Worm (Caenorhabditis elegans): ENCODE measurements around the gene F39F10.4.

Gene F39F10.4

ce11 chrX:16928087-16928486, 24.6 kb upstream of the F39F10.4 start (continued):
- TF ChIP-seq pha-4 (GFP tag; IDR thresholded peaks at IDR 0.05): peak; percentile 53; the same call in 1 of the 2 replicates
- TF ChIP-seq pha-4 (tag; optimal IDR thresholded peaks at IDR 0.05): no peak
- TF ChIP-seq ctbp-1 (GFP tag; IDR thresholded peaks at IDR 0.05): peak; percentile 68; the same call in 1 of the 2 replicates
- no peak for TF ChIP-seq nhr-41 (GFP tag; IDR thresholded peaks at IDR 0.05)
- TF ChIP-seq F44E2.7 (GFP tag; IDR thresholded peaks at IDR 0.05): 0 out of 2 replicates have a peak, but pooled peaks have one; percentile 53
- no peak for TF ChIP-seq daf-12 (tag; optimal IDR thresholded peaks at IDR 0.05)
- TF ChIP-seq hmg-1.1 (GFP tag; IDR thresholded peaks at IDR 0.05): peak; percentile 71
- TF ChIP-seq nhr-76 (tag; optimal IDR thresholded peaks at IDR 0.05): no peak
- TF ChIP-seq nhr-48 (tag; optimal IDR thresholded peaks at IDR 0.05): peak; percentile 9
- TF ChIP-seq aly-2 (tag; optimal IDR thresholded peaks at IDR 0.05): no peak
- no peak for TF ChIP-seq spr-1 (tag; optimal IDR thresholded peaks at IDR 0.05)
- TF ChIP-seq dmd-9 (GFP tag; IDR thresholded peaks at IDR 0.05): peak; percentile 30; the same call in 1 of the 2 replicates
- no peak for TF ChIP-seq nhr-11 (tag; optimal IDR thresholded peaks at IDR 0.05)
- TF ChIP-seq rbr-2 (tag; optimal IDR thresholded peaks at IDR 0.05): peak; percentile 69
- TF ChIP-seq ztf-11 (tag; optimal IDR thresholded peaks at IDR 0.05): no peak
- no peak; the same call in 1 of the 2 replicates for TF ChIP-seq arid-1 (GFP tag; conservative IDR thresholded peaks at IDR 0.05)
- TF ChIP-seq ceh-20 (GFP tag; IDR thresholded peaks at IDR 0.05): peak; percentile 67; the same call in 1 of the 2 replicates
- TF ChIP-seq ceh-44 (GFP tag; IDR thresholded peaks at IDR 0.05): 0 out of 2 replicates have a peak, but pooled peaks have one; percentile 68
- 0 out of 2 replicates have a peak, but pooled peaks have one; percentile 14 for TF ChIP-seq zfp-3 (GFP tag; conservative IDR thresholded peaks at IDR 0.05)
- TF ChIP-seq nhr-42 (GFP tag; IDR thresholded peaks at IDR 0.05): no peak
- no peak for TF ChIP-seq lir-3 (tag; optimal IDR thresholded peaks at IDR 0.05)
- TF ChIP-seq Y48G9A.11 (GFP tag; IDR thresholded peaks at IDR 0.05): peak; percentile 68; the same call in 1 of the 2 replicates
- no peak for TF ChIP-seq R02D3.7 (tag; optimal IDR thresholded peaks at IDR 0.05)
- no peak for TF ChIP-seq dve-1 (tag; optimal IDR thresholded peaks at IDR 0.05; ENCODE audit: insufficient read depth)
- TF ChIP-seq hif-1 (tag; optimal IDR thresholded peaks at IDR 0.05): no peak
- TF ChIP-seq fos-1 (tag; optimal IDR thresholded peaks at IDR 0.05): no peak
- TF ChIP-seq sdz-12 (GFP tag; optimal IDR thresholded peaks at IDR 0.05): no peak
- no peak for TF ChIP-seq nhr-111 (GFP tag; optimal IDR thresholded peaks at IDR 0.05)
- TF ChIP-seq zip-11 (GFP tag; IDR thresholded peaks at IDR 0.05): 0 out of 2 replicates have a peak, but pooled peaks have one; percentile 24
- TF ChIP-seq unc-62 (GFP tag; optimal IDR thresholded peaks at IDR 0.05 in 1 of 2): peak in 1 of 2 experiments; percentile 81
- no peak for TF ChIP-seq unc-62 (tag; optimal IDR thresholded peaks at IDR 0.05)
- peak; percentile 83 for TF ChIP-seq lim-7 (GFP tag; IDR thresholded peaks at IDR 0.05)
- no peak for TF ChIP-seq daf-19 (GFP tag; conservative IDR thresholded peaks at IDR 0.05)
- peak; percentile 1 for TF ChIP-seq spr-3 (GFP tag; optimal IDR thresholded peaks at IDR 0.05)
- no peak for TF ChIP-seq tag-97 (GFP tag; IDR thresholded peaks at IDR 0.05)
- TF ChIP-seq ces-1 (GFP tag; optimal IDR thresholded peaks at IDR 0.05): no peak
- no peak for TF ChIP-seq zip-2 (tag; optimal IDR thresholded peaks at IDR 0.05)
- peak; percentile 36 for TF ChIP-seq Y5F2A.4 (GFP tag; optimal IDR thresholded peaks at IDR 0.05)
- no peak for TF ChIP-seq daf-8 (GFP tag; IDR thresholded peaks at IDR 0.05)
- no peak for TF ChIP-seq snpc-4 (tag; optimal IDR thresholded peaks at IDR 0.05)
- no peak for TF ChIP-seq mes-2 (tag; optimal IDR thresholded peaks at IDR 0.05; ENCODE audit: poor library complexity, severe bottlenecking)
- peak; percentile 97 for TF ChIP-seq aha-1 (tag)

ce11 chrX:16925343-16925742, 21.8 kb upstream of the F39F10.4 start:
- TF ChIP-seq snpc-4 (tag; optimal IDR thresholded peaks at IDR 0.05) (peak; percentile 20), lsy-2 (tag; optimal IDR thresholded peaks at IDR 0.05) (no peak), ceh-44 (GFP tag; IDR thresholded peaks at IDR 0.05) (no peak)

Measured in whole organism, L4 larva.